Fruit fly (Drosophila melanogaster) whole organism, adult: ENCODE results near the gene CG6696.

Experiments
- CG12768 ChIP-seq: fragments of 200-800 bp; sonication (Bioruptor generic); optimal IDR thresholded peaks from 2 replicates; lab custom pipeline; 2017; ENCODE audit warnings: missing biosample characterization, missing genetic modification characterization, mild to moderate bottlenecking, moderate library complexity, missing genetic modification reagents
- tj ChIP-seq: fragments of 200-800 bp; sonication (Bioruptor generic); optimal IDR thresholded peaks from 3 replicates; lab custom pipeline; 2017; ENCODE audit warnings: missing biosample characterization, mild to moderate bottlenecking, missing genetic modification characterization, moderate library complexity
- toe ChIP-seq: fragments of 200-800 bp; sonication (Bioruptor generic); optimal IDR thresholded peaks from 2 replicates; lab custom pipeline; 2016; ENCODE audit warnings: missing biosample characterization, missing genetic modification characterization

DNA sequence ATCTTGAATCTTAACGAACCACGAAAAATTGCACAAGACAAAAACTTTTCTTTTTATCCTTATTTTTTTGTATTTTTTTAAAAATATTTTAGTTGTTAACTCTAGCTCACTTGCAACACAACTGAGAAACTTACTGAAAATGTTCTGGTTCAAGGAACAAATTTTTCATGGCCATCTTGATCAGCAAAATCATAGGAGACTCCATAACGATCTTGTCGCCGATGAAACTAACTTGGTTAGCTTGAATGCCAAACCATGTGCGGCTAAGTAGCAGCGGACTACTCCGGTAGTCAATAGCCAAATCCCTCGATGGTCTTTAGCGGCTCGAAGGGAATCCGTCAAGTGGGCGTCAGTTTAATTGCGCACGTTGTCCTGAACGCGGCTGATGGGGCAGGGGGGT is 44.5 kb downstream of the CG6696 start, which contains the start of gene CG15040:
- no peak for TF ChIP-seq tj (GFP tag; lab: Kevin White, UChicago)
- TF ChIP-seq CG12768 (GFP tag; lab: Kevin White, UChicago) = no peak
- no peak for TF ChIP-seq toe (GFP tag; lab: Kevin White, UChicago)
